Worm (Caenorhabditis elegans) whole organism, midembryonic: ENCODE data around the gene C07B5.8.

Source experiments
- tab-1 ChIP-seq: fragments of 200-800 bp; sonication (Bioruptor generic); IDR thresholded peaks from 2 replicates; pipeline ENCODE4 v1.3.6; 2022; ENCODE audit warnings: missing genetic modification characterization, missing compliant biosample characterization
- ztf-23 ChIP-seq: fragments of 200-800 bp; sonication (Bioruptor generic); IDR thresholded peaks from 2 replicates; pipeline ENCODE4 v1.3.6; 2022; ENCODE audit warnings: missing genetic modification reagents, missing genetic modification characterization, missing compliant biosample characterization

DNA sequence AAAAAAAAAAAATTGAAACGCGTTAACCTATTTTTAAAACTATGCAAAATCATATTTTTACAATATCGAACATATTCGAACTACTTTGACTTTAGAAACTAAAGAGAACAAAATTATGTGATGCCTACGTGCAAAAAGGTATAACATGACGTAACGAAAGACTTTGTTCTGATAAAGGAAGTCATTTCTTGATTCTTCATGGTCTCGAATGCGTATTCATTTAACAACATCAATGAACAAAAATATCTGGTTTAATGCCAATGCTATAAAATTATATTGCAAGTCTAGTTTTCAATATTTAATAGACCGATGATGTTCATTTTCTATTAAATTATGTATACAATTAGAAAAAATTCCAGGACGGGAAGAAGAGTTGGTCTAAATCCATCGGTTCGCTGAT is 557 bp downstream of the C07B5.8 start:
- TF ChIP-seq tab-1 (GFP tag; lab: Robert Waterston, UW), result no peak
- no peak for TF ChIP-seq ztf-23 (GFP tag; lab: Robert Waterston, UW)
